Worm (Caenorhabditis elegans): Measurements from ENCODE around the gene gpdh-2.

ce11 chrIII:9822942-9823341 lies 36.0 kb downstream of the gpdh-2 start, which contains the start of gene arl-5:
- no peak for TF ChIP-seq fkh-10 (GFP tag; optimal IDR thresholded peaks at IDR 0.05)
- TF ChIP-seq fos-1 (tag; optimal IDR thresholded peaks at IDR 0.05) = no peak
- TF ChIP-seq irx-1 (tag; optimal IDR thresholded peaks at IDR 0.05) = no peak
- TF ChIP-seq jun-1 (tag; optimal IDR thresholded peaks at IDR 0.05) = no peak
- TF ChIP-seq dpl-1 (GFP tag; optimal IDR thresholded peaks at IDR 0.05) = no peak
- no peak for TF ChIP-seq nhr-90 (tag; optimal IDR thresholded peaks at IDR 0.05; ENCODE audit: poor library complexity)
- no peak for TF ChIP-seq ceh-90 (tag; optimal IDR thresholded peaks at IDR 0.05)
- TF ChIP-seq lin-13 (GFP tag; optimal IDR thresholded peaks at IDR 0.05) = no peak
